Fruit fly (Drosophila melanogaster) whole organism, embryonic: ENCODE measurements around the gene CG1273.
A peak's percentile ranks its signal among the peaks of the same experiment; 100 is the strongest.

Experiments
- BEAF-32 ChIP-seq: fragments of 200-800 bp; sonication (Bioruptor generic); optimal IDR thresholded peaks from 3 replicates; lab custom pipeline; 2017; ENCODE audit warnings: missing biosample characterization, missing genetic modification characterization, mild to moderate bottlenecking, moderate library complexity, missing genetic modification reagents
- BtbVII ChIP-seq: fragments of 200-800 bp; sonication (Bioruptor generic); optimal IDR thresholded peaks from 3 replicates; lab custom pipeline; 2017; ENCODE audit warnings: missing biosample characterization, mild to moderate bottlenecking, missing genetic modification characterization
- CG10366 ChIP-seq: fragments of 200-800 bp; sonication (Bioruptor generic); IDR thresholded peaks from 2 replicates; pipeline ENCODE4 v1.3.6; 2022; ENCODE audit warnings: missing biosample characterization, missing genetic modification characterization
- CG11456 ChIP-seq: fragments of 200-800 bp; sonication (Bioruptor generic); IDR thresholded peaks from 3 replicates; pipeline ENCODE4 v1.3.6; 2022; ENCODE audit warnings: missing biosample characterization, missing genetic modification characterization
- CG11560 ChIP-seq: fragments of 200-800 bp; sonication (Bioruptor generic); IDR thresholded peaks from 3 replicates; pipeline ENCODE4 v1.3.6; 2022; ENCODE audit warnings: missing biosample characterization, missing genetic modification characterization
- CG12155 ChIP-seq: fragments of 200-800 bp; sonication (Bioruptor generic); optimal IDR thresholded peaks from 3 replicates; lab custom pipeline; 2016; ENCODE audit warnings: missing biosample characterization, missing genetic modification characterization
- CG13775 ChIP-seq: fragments of 200-800 bp; sonication (Bioruptor generic); optimal IDR thresholded peaks from 3 replicates; lab custom pipeline; 2017; ENCODE audit warnings: missing biosample characterization, mild to moderate bottlenecking, missing genetic modification characterization
- CG15011 ChIP-seq: fragments of 200-800 bp; sonication (Bioruptor generic); optimal IDR thresholded peaks from 3 replicates; lab custom pipeline; 2018; ENCODE audit warnings: missing biosample characterization, mild to moderate bottlenecking, missing genetic modification characterization
- CG17359 ChIP-seq: fragments of 200-800 bp; sonication (Bioruptor generic); optimal IDR thresholded peaks from 3 replicates; lab custom pipeline; 2018; ENCODE audit warnings: missing biosample characterization, mild to moderate bottlenecking, missing genetic modification characterization, moderate library complexity
- CG17612 ChIP-seq: fragments of 200-800 bp; sonication (Bioruptor generic); IDR thresholded peaks from 2 replicates; pipeline ENCODE4 v1.3.6; 2022; ENCODE audit warnings: missing biosample characterization, missing genetic modification characterization
- CG1832 ChIP-seq: fragments of 200-800 bp; sonication (Bioruptor generic); optimal IDR thresholded peaks from 2 replicates; lab custom pipeline; 2017; ENCODE audit warnings: missing biosample characterization, mild to moderate bottlenecking, missing genetic modification characterization, inconsistent platforms
- CG2199 ChIP-seq: fragments of 200-800 bp; sonication (Bioruptor generic); IDR thresholded peaks from 3 replicates; pipeline ENCODE4 v1.3.6; 2022; ENCODE audit warnings: missing biosample characterization, missing genetic modification characterization
- CG30403 ChIP-seq: fragments of 200-800 bp; sonication (Bioruptor generic); optimal IDR thresholded peaks from 3 replicates; lab custom pipeline; 2016; ENCODE audit warnings: missing biosample characterization, missing genetic modification characterization
- CG31365 ChIP-seq: fragments of 200-800 bp; sonication (Bioruptor generic); optimal IDR thresholded peaks from 2 replicates; lab custom pipeline; 2018; ENCODE audit warnings: missing biosample characterization, mild to moderate bottlenecking, missing genetic modification characterization
- CG32767 ChIP-seq: fragments of 200-800 bp; sonication (Bioruptor generic); IDR thresholded peaks from 2 replicates; pipeline ENCODE4 v1.3.6; 2022; ENCODE audit warnings: missing biosample characterization, missing genetic modification characterization
- CG34422 ChIP-seq: fragments of 200-800 bp; sonication (Bioruptor generic); IDR thresholded peaks from 3 replicates; pipeline ENCODE4 v1.3.6; 2022; ENCODE audit warnings: missing biosample characterization, missing genetic modification characterization
- CG4360 ChIP-seq: fragments of 200-800 bp; sonication (Bioruptor generic); IDR thresholded peaks from 2 replicates; pipeline ENCODE4 v1.3.6; 2022; ENCODE audit warnings: missing biosample characterization, missing genetic modification characterization
- CG4617 ChIP-seq: fragments of 200-800 bp; sonication (Bioruptor generic); optimal IDR thresholded peaks from 3 replicates; lab custom pipeline; 2016; ENCODE audit warnings: missing biosample characterization, missing genetic modification characterization, borderline replicate concordance
- CG7928 ChIP-seq: fragments of 200-800 bp; sonication (Bioruptor generic); optimal IDR thresholded peaks from 2 replicates; lab custom pipeline; 2017; ENCODE audit warnings: missing biosample characterization, mild to moderate bottlenecking, missing genetic modification characterization
- CG9215 ChIP-seq: fragments of 200-800 bp; sonication (Bioruptor generic); IDR thresholded peaks from 2 replicates; pipeline ENCODE4 v1.3.6; 2022; ENCODE audit warnings: missing biosample characterization, missing genetic modification characterization
- Chrac-16 ChIP-seq: fragments of 200-800 bp; sonication (Bioruptor generic); optimal IDR thresholded peaks from 3 replicates; lab custom pipeline; 2016; ENCODE audit warnings: missing biosample characterization, missing genetic modification characterization
- E2f2 ChIP-seq: fragments of 200-800 bp; sonication (Bioruptor generic); IDR thresholded peaks from 2 replicates; pipeline ENCODE4 v1.3.6; 2022; ENCODE audit warnings: missing biosample characterization, missing genetic modification characterization
- Hmx ChIP-seq: fragments of 200-800 bp; sonication (Bioruptor generic); optimal IDR thresholded peaks from 2 replicates; lab custom pipeline; 2016; ENCODE audit warnings: missing biosample characterization, missing genetic modification characterization
- Max ChIP-seq: fragments of 200-800 bp; sonication (Bioruptor generic); optimal IDR thresholded peaks from 2 replicates; lab custom pipeline; 2016; ENCODE audit warnings: missing biosample characterization, mild to moderate bottlenecking, missing genetic modification characterization
- Mrtf ChIP-seq: fragments of 200-800 bp; sonication (Bioruptor generic); IDR thresholded peaks from 3 replicates; pipeline ENCODE4 v1.3.6; 2022; ENCODE audit warnings: missing biosample characterization, missing genetic modification characterization
- Optix ChIP-seq: fragments of 200-800 bp; sonication (Bioruptor generic); IDR thresholded peaks from 3 replicates; pipeline ENCODE4 v1.3.6; 2022; ENCODE audit warnings: missing biosample characterization, missing genetic modification characterization
- PHDP ChIP-seq: fragments of 200-800 bp; sonication (Bioruptor generic); optimal IDR thresholded peaks from 3 replicates; lab custom pipeline; 2018; ENCODE audit warnings: missing biosample characterization, mild to moderate bottlenecking, missing genetic modification characterization, moderate library complexity
- Rx ChIP-seq: fragments of 200-800 bp; sonication (Bioruptor generic); IDR thresholded peaks from 2 replicates; pipeline ENCODE4 v1.3.6; 2022; ENCODE audit warnings: missing biosample characterization, missing genetic modification characterization
- Ssrp ChIP-seq: fragments of 200-800 bp; sonication (Bioruptor generic); optimal IDR thresholded peaks from 2 replicates; lab custom pipeline; 2018; ENCODE audit warnings: missing biosample characterization, mild to moderate bottlenecking, missing genetic modification characterization, moderate library complexity
- ara ChIP-seq: fragments of 200-800 bp; sonication (Bioruptor generic); IDR thresholded peaks from 2 replicates; pipeline ENCODE4 v1.3.6; 2022; ENCODE audit warnings: missing biosample characterization, missing genetic modification characterization
- ase ChIP-seq: fragments of 200-800 bp; sonication (Bioruptor generic); IDR thresholded peaks from 3 replicates; pipeline ENCODE4 v1.3.6; 2022; ENCODE audit warnings: missing biosample characterization, missing genetic modification characterization
- cg ChIP-seq: fragments of 200-800 bp; sonication (Bioruptor generic); optimal IDR thresholded peaks from 3 replicates; lab custom pipeline; 2019; ENCODE audit warnings: missing biosample characterization, mild to moderate bottlenecking, missing genetic modification characterization, moderate library complexity
- dan ChIP-seq: fragments of 200-800 bp; sonication (Bioruptor generic); IDR thresholded peaks from 2 replicates; pipeline ENCODE4 v1.3.6; 2022; ENCODE audit warnings: missing biosample characterization, missing genetic modification characterization
- dpn ChIP-seq, 2 experiments: fragments of 200-800 bp; sonication (Bioruptor generic); optimal IDR thresholded peaks; 3 replicates each; lab custom pipeline; 2016; ENCODE audit warnings: missing biosample characterization in 2 of 2, missing genetic modification characterization in 2 of 2
- fd102C ChIP-seq: fragments of 200-800 bp; sonication (Bioruptor generic); optimal IDR thresholded peaks from 2 replicates; lab custom pipeline; 2018; ENCODE audit warnings: missing biosample characterization, mild to moderate bottlenecking, missing genetic modification characterization, moderate library complexity
- fd3F ChIP-seq: fragments of 200-800 bp; sonication (Bioruptor generic); optimal IDR thresholded peaks from 2 replicates; lab custom pipeline; 2018; ENCODE audit warnings: missing biosample characterization, mild to moderate bottlenecking, missing genetic modification characterization, moderate library complexity
- fru ChIP-seq: fragments of >200 bp; optimal IDR thresholded peaks from 2 replicates; lab custom pipeline; 2017
- grn ChIP-seq: fragments of 200-800 bp; sonication (Bioruptor generic); optimal IDR thresholded peaks from 3 replicates; lab custom pipeline; 2017; ENCODE audit warnings: missing biosample characterization, missing genetic modification characterization
- gsb-n ChIP-seq: fragments of 200-800 bp; sonication (Bioruptor generic); optimal IDR thresholded peaks from 3 replicates; lab custom pipeline; 2018; ENCODE audit warnings: missing biosample characterization, mild to moderate bottlenecking, missing genetic modification characterization
- hb ChIP-seq: fragments of 200-800 bp; sonication (Bioruptor generic); IDR thresholded peaks from 3 replicates; pipeline ENCODE4 v1.3.6; 2022; ENCODE audit warnings: missing biosample characterization, missing genetic modification characterization; ENCODE audit not compliant: partially characterized antibody
- inv ChIP-seq: fragments of 200-800 bp; sonication (Bioruptor generic); IDR thresholded peaks from 2 replicates; pipeline ENCODE4 v1.3.6; 2022; ENCODE audit warnings: missing biosample characterization, missing genetic modification characterization; ENCODE audit not compliant: partially characterized antibody
- nmo ChIP-seq: fragments of 200-800 bp; sonication (Bioruptor generic); optimal IDR thresholded peaks from 2 replicates; lab custom pipeline; 2018; ENCODE audit warnings: missing biosample characterization, mild to moderate bottlenecking, missing genetic modification characterization, moderate library complexity
- org-1 ChIP-seq: fragments of 200-800 bp; sonication (Bioruptor generic); optimal IDR thresholded peaks from 2 replicates; lab custom pipeline; 2017; ENCODE audit warnings: missing biosample characterization, missing genetic modification characterization
- pan ChIP-seq, 4 experiments: fragments of >200 bp in 3 of 4; fragments of 200-800 bp in 1 of 4; sonication (Bioruptor generic) in 1 of 4; optimal IDR thresholded peaks in 3 of 4; IDR thresholded peaks in 1 of 4; 2 replicates each; pipeline versions ENCODE4 v1.3.6 to Lab custom; 2017 to 2022; ENCODE audit warnings: missing biosample characterization in 2 of 4, missing genetic modification characterization in 2 of 4, mixed read lengths in 1 of 4
- row ChIP-seq: fragments of 200-800 bp; sonication (Bioruptor generic); IDR thresholded peaks from 3 replicates; pipeline ENCODE4 v1.3.6; 2022; ENCODE audit warnings: missing biosample characterization, missing genetic modification characterization
- scrt ChIP-seq: fragments of 200-800 bp; sonication (Bioruptor generic); optimal IDR thresholded peaks from 2 replicates; lab custom pipeline; 2018; ENCODE audit warnings: missing biosample characterization, mild to moderate bottlenecking, missing genetic modification characterization, moderate library complexity
- slp2 ChIP-seq: fragments of 200-800 bp; sonication (Bioruptor generic); optimal IDR thresholded peaks from 2 replicates; lab custom pipeline; 2016; ENCODE audit warnings: missing biosample characterization, missing genetic modification characterization
- tio ChIP-seq: fragments of 200-800 bp; sonication (Bioruptor generic); optimal IDR thresholded peaks from 2 replicates; lab custom pipeline; 2017; ENCODE audit warnings: missing biosample characterization, missing genetic modification characterization, inconsistent platforms
- tll ChIP-seq, 2 experiments: fragments of 200-800 bp in 1 of 2; fragments of >200 bp in 1 of 2; sonication (Bioruptor generic) in 1 of 2; optimal IDR thresholded peaks; 2 replicates each; lab custom pipeline; 2017 to 2019; ENCODE audit warnings: missing biosample characterization in 2 of 2, missing genetic modification characterization in 2 of 2, mild to moderate bottlenecking in 1 of 2, moderate library complexity in 1 of 2
- wor ChIP-seq: fragments of 200-800 bp; sonication (Bioruptor generic); IDR thresholded peaks from 2 replicates; pipeline ENCODE4 v1.3.6; 2022; ENCODE audit warnings: missing biosample characterization, missing genetic modification characterization

CG1273 gene

DNA sequence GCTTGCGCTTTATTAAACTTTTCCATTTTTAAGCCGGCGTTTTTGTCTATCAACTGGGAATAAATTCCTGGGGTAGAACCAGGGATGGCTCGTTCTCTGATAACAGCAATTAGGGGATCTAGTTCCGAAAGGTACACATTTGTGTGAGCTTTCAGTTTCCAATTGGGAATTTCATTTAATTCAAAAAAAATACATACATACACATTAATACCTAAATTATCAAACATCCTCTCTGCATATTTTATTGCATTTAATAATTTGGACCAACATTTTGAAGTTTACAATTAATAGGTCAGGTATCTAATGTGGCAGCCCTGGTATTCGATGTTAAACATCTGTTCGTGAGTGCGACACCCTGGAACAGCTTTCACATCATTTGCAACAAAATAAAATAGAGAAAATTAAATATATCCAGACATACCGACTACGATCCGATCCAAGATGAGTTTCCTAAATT is 4.4 kb upstream of the CG1273 start, which contains the start of the genes CG15011 and CG1309 (continued):
- no peak for TF ChIP-seq pan (optimal IDR thresholded peaks at IDR 0.05; lab: Kevin White, UChicago)
- peak in 1 of 2 experiments; percentile 55 for TF ChIP-seq pan (GFP tag; optimal IDR thresholded peaks at IDR 0.05 in 1 of 2, IDR thresholded peaks at IDR 0.05 in 1 of 2)
- peak; percentile 39; the same call in 1 of the 2 replicates for TF ChIP-seq inv (GFP tag; lab: Robert Waterston, UW)
- TF ChIP-seq E2f2: peak; percentile 43; the same call in 1 of the 2 replicates
- peak; percentile 75; the same call in 2 of the 3 replicates for TF ChIP-seq CG11456 (GFP tag; lab: Robert Waterston, UW)
- TF ChIP-seq CG9215: peak; percentile 73
- peak; percentile 84 for TF ChIP-seq Max (GFP tag; lab: Kevin White, UChicago)
- TF ChIP-seq Rx: peak; percentile 59
- peak; percentile 76 for TF ChIP-seq gsb-n (tag; lab: Kevin White, UChicago)
- TF ChIP-seq CG30403 (GFP tag; lab: Kevin White, UChicago): peak; percentile 92
- TF ChIP-seq PHDP (tag; lab: Kevin White, UChicago): peak; percentile 83
- TF ChIP-seq fru (lab: Kevin White, UChicago): no peak
- TF ChIP-seq nmo (GFP tag; lab: Kevin White, UChicago): peak; percentile 92
- TF ChIP-seq CG12155 (GFP tag; lab: Kevin White, UChicago): peak; percentile 87
- peak; percentile 72; the same call in 2 of the 3 replicates for TF ChIP-seq ase (GFP tag; lab: Robert Waterston, UW)
- TF ChIP-seq BEAF-32 (GFP tag; lab: Kevin White, UChicago): peak; percentile 63
- TF ChIP-seq CG2199 (GFP tag; lab: Robert Waterston, UW): 0 out of 3 replicates have a peak, but pooled peaks have one; percentile 23
- TF ChIP-seq fd3F (GFP tag; lab: Kevin White, UChicago): peak; percentile 73
- peak; percentile 79 for TF ChIP-seq Ssrp (tag; lab: Kevin White, UChicago)
- TF ChIP-seq dan (GFP tag; lab: Robert Waterston, UW): peak; percentile 32; the same call in 1 of the 2 replicates
- TF ChIP-seq cg: no peak
- no peak for TF ChIP-seq CG4360
- TF ChIP-seq CG32767 (GFP tag; lab: Robert Waterston, UW): peak; percentile 96
- no peak for TF ChIP-seq tll (GFP tag; optimal IDR thresholded peaks at IDR 0.05; lab: Kevin White, UChicago)
- peak; percentile 85 to 88 for TF ChIP-seq dpn (GFP tag; optimal IDR thresholded peaks at IDR 0.05; lab: Kevin White, UChicago)
- peak; percentile 91 for TF ChIP-seq CG4617 (GFP tag; lab: Kevin White, UChicago)
- no peak for TF ChIP-seq BtbVII (GFP tag; lab: Kevin White, UChicago)
- TF ChIP-seq grn (GFP tag; lab: Kevin White, UChicago): peak; percentile 50
- TF ChIP-seq CG1832: no peak
- TF ChIP-seq CG7928: peak; percentile 100
- TF ChIP-seq Optix (GFP tag; lab: Robert Waterston, UW): peak; percentile 69; the same call in 1 of the 3 replicates
- TF ChIP-seq scrt (GFP tag; lab: Kevin White, UChicago): peak; percentile 65
- TF ChIP-seq Hmx: peak; percentile 72
- TF ChIP-seq wor: peak; percentile 63
- peak; percentile 85 for TF ChIP-seq CG13775 (GFP tag; lab: Kevin White, UChicago)
- TF ChIP-seq Chrac-16 (GFP tag; lab: Kevin White, UChicago): peak; percentile 85
- peak; percentile 76 for TF ChIP-seq CG10366 (GFP tag; lab: Robert Waterston, UW)
- TF ChIP-seq CG11560 (tag; lab: Robert Waterston, UW): peak; percentile 41; the same call in 1 of the 3 replicates
- TF ChIP-seq CG17359 (tag; lab: Kevin White, UChicago): peak; percentile 76
- TF ChIP-seq Mrtf (GFP tag; lab: Robert Waterston, UW): peak; percentile 58; the same call in 1 of the 3 replicates
- TF ChIP-seq org-1 (GFP tag; lab: Kevin White, UChicago): peak; percentile 23
- peak; percentile 68 for TF ChIP-seq fd102C (GFP tag; lab: Kevin White, UChicago)
- 0 out of 2 replicates have a peak, but pooled peaks have one; percentile 6 for TF ChIP-seq CG17612 (GFP tag; lab: Robert Waterston, UW)
- peak; percentile 98 for TF ChIP-seq row (GFP tag; lab: Robert Waterston, UW)
- TF ChIP-seq CG34422 (GFP tag; lab: Robert Waterston, UW): peak; percentile 82
- peak; percentile 78 for TF ChIP-seq slp2 (GFP tag; lab: Kevin White, UChicago)
- no peak for TF ChIP-seq tio
- no peak for TF ChIP-seq hb (GFP tag; lab: Robert Waterston, UW)
- TF ChIP-seq ara: no peak
- TF ChIP-seq CG31365 (tag; lab: Kevin White, UChicago): peak; percentile 5
- TF ChIP-seq CG15011 (GFP tag; lab: Kevin White, UChicago): no peak
